Fruit fly (Drosophila melanogaster): Measurements from ENCODE around the gene RabX4.

- no peak for TF ChIP-seq Sox102F (GFP tag; optimal IDR thresholded peaks at IDR 0.05)
- TF ChIP-seq CG16779 (tag; optimal IDR thresholded peaks at IDR 0.05) = no peak
- no peak for TF ChIP-seq CG31627 (GFP tag; optimal IDR thresholded peaks at IDR 0.05)
- no peak for TF ChIP-seq Lpt (GFP tag; optimal IDR thresholded peaks at IDR 0.05)
Observed at dm6 chr3R:24870389-24871048, 42.3 kb upstream of the RabX4 start, which contains the start of gene CycB3.

All from whole organism, prepupa.